Worm (Caenorhabditis elegans): ENCODE measurements around the gene K02D10.8.

The K02D10.8 gene

DNA sequence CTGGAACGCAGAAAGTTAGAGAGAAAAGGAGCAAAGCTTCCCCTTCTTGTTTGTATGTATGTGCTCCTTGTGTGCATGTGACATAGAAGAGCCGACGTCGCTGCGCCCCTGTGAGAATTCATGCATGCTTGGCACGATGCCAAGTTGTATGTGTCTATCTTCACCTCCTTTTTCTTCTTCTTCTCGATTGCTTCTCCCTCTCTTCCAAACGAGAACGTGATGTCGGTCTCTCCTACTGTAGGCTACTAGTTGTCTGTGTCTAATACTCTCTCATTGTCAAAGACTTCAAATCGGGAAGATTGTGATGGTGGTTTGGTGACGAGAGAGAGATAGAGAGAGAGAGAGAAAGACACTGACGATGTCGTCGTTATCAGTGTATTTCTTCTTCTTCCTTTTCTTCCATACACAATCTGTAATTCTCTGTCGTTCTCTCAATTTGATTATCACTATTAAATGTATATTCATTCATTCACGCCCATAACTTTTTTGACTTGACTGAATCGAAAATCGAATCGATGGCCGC is 11.1 kb downstream of the K02D10.8 start (continued):
- no peak for TF ChIP-seq nhr-27 (tag; optimal IDR thresholded peaks at IDR 0.05)
- peak; percentile 74 for TF ChIP-seq unc-62 (GFP tag; optimal IDR thresholded peaks at IDR 0.05)
- TF ChIP-seq ztf-18 (tag; optimal IDR thresholded peaks at IDR 0.05) = no peak
- peak; percentile 9 to 78 for TF ChIP-seq let-607 (tag; optimal IDR thresholded peaks at IDR 0.05)
- no peak for TF ChIP-seq T07F8.4 (tag; optimal IDR thresholded peaks at IDR 0.05)
- TF ChIP-seq Y67H2A.10 (GFP tag; conservative IDR thresholded peaks at IDR 0.05) = no peak
- no peak for TF ChIP-seq repo-1 (tag; optimal IDR thresholded peaks at IDR 0.05)
- TF ChIP-seq ztf-26 (tag; optimal IDR thresholded peaks at IDR 0.05) = peak; percentile 77
- peak; percentile 65 for TF ChIP-seq C06A6.2 (GFP tag; conservative IDR thresholded peaks at IDR 0.05)
- peak; percentile 69; the same call in 1 of the 2 replicates for TF ChIP-seq lin-26 (GFP tag; IDR thresholded peaks at IDR 0.05)
- peak; percentile 91 for TF ChIP-seq lin-40 (tag; optimal IDR thresholded peaks at IDR 0.05)
- peak; percentile 9 for TF ChIP-seq lsl-1 (GFP tag; optimal IDR thresholded peaks at IDR 0.05)
- TF ChIP-seq F49E8.2 (tag; optimal IDR thresholded peaks at IDR 0.05; ENCODE audit: insufficient read depth) = no peak
- peak; percentile 55 for TF ChIP-seq mcd-1 (GFP tag; IDR thresholded peaks at IDR 0.05)
- TF ChIP-seq tbx-9 (tag; optimal IDR thresholded peaks at IDR 0.05; ENCODE audit: borderline replicate concordance) = no peak
- peak; percentile 57 for TF ChIP-seq nhr-90 (tag; optimal IDR thresholded peaks at IDR 0.05)
- 0 out of 2 replicates have a peak, but pooled peaks have one; percentile 68 for TF ChIP-seq nfyb-1 (GFP tag; IDR thresholded peaks at IDR 0.05)
- TF ChIP-seq ceh-27 (GFP tag; optimal IDR thresholded peaks at IDR 0.05) = peak; percentile 23
- no peak for TF ChIP-seq lsy-27 (tag; optimal IDR thresholded peaks at IDR 0.05; ENCODE audit: borderline replicate concordance, insufficient read depth)
- TF ChIP-seq unc-130 (GFP tag; optimal IDR thresholded peaks at IDR 0.05) = no peak

DNA sequence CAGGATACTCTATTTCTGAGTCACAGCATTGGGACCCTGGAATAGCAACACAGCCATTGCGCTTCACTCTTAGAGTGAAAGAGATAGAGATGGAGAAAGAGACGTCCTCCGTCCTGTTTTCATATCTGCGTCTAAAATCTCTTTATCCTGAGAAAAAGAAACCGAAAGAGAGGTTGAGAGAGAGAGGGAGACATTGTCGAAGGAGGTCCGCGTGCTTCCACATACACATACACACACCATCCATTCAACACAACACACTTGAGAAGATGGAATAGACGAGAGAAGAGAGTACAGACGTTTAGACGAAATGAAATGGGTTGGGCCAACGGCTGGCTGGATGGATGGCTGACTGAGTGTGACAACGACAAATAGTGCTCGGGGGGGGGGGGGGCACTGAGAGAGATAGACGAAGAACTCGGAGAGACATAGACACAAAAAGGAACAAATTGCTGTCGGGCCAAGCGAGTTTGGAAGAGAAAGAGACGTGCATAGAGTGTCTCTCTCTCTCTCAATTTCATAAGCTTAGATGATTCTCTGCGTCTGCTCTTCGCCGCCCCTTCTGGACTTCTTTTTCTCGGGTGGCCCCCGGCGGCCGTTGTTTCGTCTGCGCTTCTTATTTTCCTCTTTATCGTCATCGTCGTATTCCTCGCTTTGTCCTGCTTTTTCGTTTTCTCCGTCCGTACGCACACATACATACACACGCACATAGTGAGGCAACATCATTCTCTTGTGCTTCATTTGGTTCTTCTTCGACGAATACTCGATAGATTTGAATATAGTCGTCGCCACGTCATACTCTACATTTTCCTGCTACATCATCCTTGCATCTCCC is 14.0 kb downstream of the K02D10.8 start, which contains the start of gene F54F2.6:
Gene F54F2.6 (minus strand): TSS at position 738 of the 832 bp plus-strand sequence.
- TF ChIP-seq egl-18 (GFP tag; IDR thresholded peaks at IDR 0.05) (0 out of 2 replicates have a peak, but pooled peaks have one; percentile 8), egrh-3 (GFP tag; IDR thresholded peaks at IDR 0.05) (peak; percentile 83), pbrm-1 (GFP tag; IDR thresholded peaks at IDR 0.05) (0 out of 2 replicates have a peak, but pooled peaks have one; percentile 10), unc-62 (GFP tag; optimal IDR thresholded peaks at IDR 0.05) (no peak), lin-54 (GFP tag; optimal IDR thresholded peaks at IDR 0.05) (peak; percentile 36), cebp-1 (GFP tag; IDR thresholded peaks at IDR 0.05) (peak; percentile 60), cebp-1 (tag; optimal IDR thresholded peaks at IDR 0.05) (peak; percentile 91), lin-40 (tag; optimal IDR thresholded peaks at IDR 0.05) (peak; percentile 77), athp-1 (tag; optimal IDR thresholded peaks at IDR 0.05) (peak; percentile 1), ztf-26 (tag; optimal IDR thresholded peaks at IDR 0.05) (peak; percentile 51), madf-10 (tag; optimal IDR thresholded peaks at IDR 0.05) (peak; percentile 42), rpc-1 (optimal IDR thresholded peaks at IDR 0.05) (no peak), rpc-1 (tag; optimal IDR thresholded peaks at IDR 0.05) (no peak), somi-1 (GFP tag; optimal IDR thresholded peaks at IDR 0.05) (peak; percentile 91), bed-2 (GFP tag; IDR thresholded peaks at IDR 0.05) (no peak), ets-4 (GFP tag; optimal IDR thresholded peaks at IDR 0.05) (peak; percentile 42), chd-7 (tag; optimal IDR thresholded peaks at IDR 0.05) (peak; percentile 82), nhr-80 (tag; optimal IDR thresholded peaks at IDR 0.05) (peak; percentile 61), K11D2.4 (GFP tag; IDR thresholded peaks at IDR 0.05) (peak; percentile 73; the same call in 1 of the 2 replicates), ztf-22 (GFP tag; optimal IDR thresholded peaks at IDR 0.05) (no peak), ZK185.1 (tag; optimal IDR thresholded peaks at IDR 0.05; ENCODE audit: poor library complexity, severe bottlenecking) (peak; percentile 52), ceh-27 (GFP tag; optimal IDR thresholded peaks at IDR 0.05) (peak; percentile 88), T07F8.4 (tag; optimal IDR thresholded peaks at IDR 0.05) (no peak), F10E7.11 (tag; optimal IDR thresholded peaks at IDR 0.05) (peak; percentile 9), repo-1 (tag; optimal IDR thresholded peaks at IDR 0.05) (peak; percentile 57), gei-17 (GFP tag; optimal IDR thresholded peaks at IDR 0.05) (peak; percentile 25), zfh-2 (GFP tag; conservative IDR thresholded peaks at IDR 0.05) (peak; percentile 99), atf-7 (tag; optimal IDR thresholded peaks at IDR 0.05) (peak; percentile 81), ztf-3 (GFP tag; optimal IDR thresholded peaks at IDR 0.05) (peak; percentile 53), nhr-120 (GFP tag; IDR thresholded peaks at IDR 0.05) (no peak), ceh-79 (tag; optimal IDR thresholded peaks at IDR 0.05) (no peak)

Data from whole organism, young adult.